Worm (Caenorhabditis elegans): ENCODE measurements around the gene zer-1.
A peak's percentile ranks its signal among the peaks of the same experiment; 100 is the strongest.

Gene zer-1

DNA sequence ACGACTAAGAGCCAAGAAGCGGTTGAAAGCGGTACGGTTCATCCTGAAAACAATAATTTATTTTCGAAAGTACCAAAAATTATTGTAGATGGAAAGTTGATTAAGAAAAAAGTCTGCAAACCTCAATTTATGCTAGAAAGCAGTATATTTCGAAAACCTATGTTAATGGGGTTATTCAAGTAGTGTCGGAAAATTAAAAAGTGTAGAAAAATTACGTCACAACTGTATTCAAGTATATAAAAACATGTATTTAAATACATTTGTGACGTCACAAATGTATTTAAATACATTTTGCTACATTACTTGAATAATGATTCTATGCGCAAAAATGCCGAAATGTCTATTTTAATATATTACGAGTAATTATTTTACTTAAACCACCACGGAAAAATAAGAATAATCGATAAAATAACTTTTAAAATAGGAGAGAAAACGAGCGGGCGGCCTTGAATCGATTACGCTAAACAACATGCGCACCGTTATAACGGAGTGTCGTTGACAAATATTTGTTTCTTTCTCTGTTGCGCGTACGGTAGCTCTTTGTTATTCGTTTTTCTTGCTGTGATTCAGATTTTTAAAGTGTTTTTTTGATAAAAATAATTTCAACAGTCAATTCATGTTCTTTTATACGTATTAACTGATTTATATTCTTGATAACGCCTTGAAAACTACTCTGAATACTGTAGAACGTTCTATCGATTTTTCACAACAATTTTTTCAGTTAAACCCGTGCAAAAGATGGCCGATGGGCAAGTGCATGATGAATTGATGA lies 24.1 kb upstream of the zer-1 start, which contains the start of the genes F23H11.5 and bra-2:
TSS of gene F23H11.5 (minus strand) at position 51 of the 772 bp plus-strand sequence.
TSS of gene bra-2 (plus strand) at position 722 of the 772 bp plus-strand sequence.
- TF ChIP-seq nfya-1 (tag; optimal IDR thresholded peaks at IDR 0.05) (no peak), ceh-48 (tag; optimal IDR thresholded peaks at IDR 0.05) (peak; percentile 57), K02D7.2 (tag; optimal IDR thresholded peaks at IDR 0.05) (no peak), sox-4 (tag; optimal IDR thresholded peaks at IDR 0.05) (no peak), fkh-10 (GFP tag; optimal IDR thresholded peaks at IDR 0.05) (no peak), hlh-13 (GFP tag; optimal IDR thresholded peaks at IDR 0.05) (no peak)

DNA sequence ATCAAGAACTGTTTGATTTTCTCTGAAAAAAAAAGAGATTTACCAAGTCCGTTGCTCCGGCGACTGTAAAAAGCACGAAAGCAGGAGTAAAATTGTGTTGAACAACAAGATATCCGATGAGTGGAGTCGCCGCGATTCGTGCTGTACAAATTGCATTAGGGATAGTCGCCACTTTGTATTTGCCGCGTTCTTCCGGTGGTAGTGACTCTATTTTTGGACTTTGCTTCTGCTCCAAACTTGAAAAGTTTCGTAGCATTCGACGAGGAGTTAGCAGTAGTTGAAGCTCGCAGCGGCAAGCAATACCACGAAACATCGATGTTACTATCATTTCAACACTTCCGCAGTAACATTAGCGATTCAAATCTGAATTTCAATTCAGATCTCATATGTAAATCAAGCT lies 22.9 kb upstream of the zer-1 start, which contains the start of gene crls-1:
TSS of gene crls-1 (minus strand) at position 363 of the 400 bp plus-strand sequence.
- TF ChIP-seq ceh-19 (GFP tag; optimal IDR thresholded peaks at IDR 0.05) (no peak), fkh-10 (GFP tag; optimal IDR thresholded peaks at IDR 0.05) (no peak), zip-5 (tag; optimal IDR thresholded peaks at IDR 0.05) (no peak), dve-1 (tag; optimal IDR thresholded peaks at IDR 0.05) (no peak), ceh-6 (GFP tag; optimal IDR thresholded peaks at IDR 0.05) (no peak), ttx-3 (tag; optimal IDR thresholded peaks at IDR 0.05) (no peak), unc-86 (tag; optimal IDR thresholded peaks at IDR 0.05) (no peak), lin-11 (tag; optimal IDR thresholded peaks at IDR 0.05) (no peak), nhr-11 (tag; optimal IDR thresholded peaks at IDR 0.05) (no peak), pha-2 (tag; optimal IDR thresholded peaks at IDR 0.05) (no peak), ceh-14 (tag; optimal IDR thresholded peaks at IDR 0.05) (no peak), pha-4 (tag; optimal IDR thresholded peaks at IDR 0.05) (no peak), hlh-30 (tag; optimal IDR thresholded peaks at IDR 0.05; ENCODE audit: insufficient read depth) (no peak), tbx-7 (tag; optimal IDR thresholded peaks at IDR 0.05) (no peak), ceh-34 (tag; optimal IDR thresholded peaks at IDR 0.05) (no peak), fax-1 (tag; optimal IDR thresholded peaks at IDR 0.05) (no peak), ahr-1 (tag; optimal IDR thresholded peaks at IDR 0.05) (no peak)

DNA sequence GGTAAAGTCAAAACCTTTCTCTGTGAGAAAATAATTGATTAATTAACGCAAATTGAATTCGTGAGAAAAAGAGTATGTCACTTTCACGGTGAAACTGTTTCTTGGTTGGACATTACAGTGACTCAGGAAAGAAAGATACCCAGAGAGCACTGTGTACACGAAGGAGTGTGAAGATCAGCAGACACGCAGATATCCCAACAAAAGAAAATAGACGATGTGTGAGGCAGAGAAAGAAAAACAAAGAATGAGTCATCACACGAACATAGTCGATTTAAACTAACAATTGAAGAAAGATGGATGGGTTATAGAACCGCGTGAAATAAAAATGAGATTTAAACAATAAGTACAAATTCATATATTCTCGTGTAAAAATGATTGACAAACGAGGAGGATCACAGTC lies 21.4 kb upstream of the zer-1 start:
- TF ChIP-seq nfya-1 (tag; optimal IDR thresholded peaks at IDR 0.05) (peak; percentile 30), gmeb-2 (tag; optimal IDR thresholded peaks at IDR 0.05) (no peak), ceh-24 (tag; optimal IDR thresholded peaks at IDR 0.05) (no peak)

DNA sequence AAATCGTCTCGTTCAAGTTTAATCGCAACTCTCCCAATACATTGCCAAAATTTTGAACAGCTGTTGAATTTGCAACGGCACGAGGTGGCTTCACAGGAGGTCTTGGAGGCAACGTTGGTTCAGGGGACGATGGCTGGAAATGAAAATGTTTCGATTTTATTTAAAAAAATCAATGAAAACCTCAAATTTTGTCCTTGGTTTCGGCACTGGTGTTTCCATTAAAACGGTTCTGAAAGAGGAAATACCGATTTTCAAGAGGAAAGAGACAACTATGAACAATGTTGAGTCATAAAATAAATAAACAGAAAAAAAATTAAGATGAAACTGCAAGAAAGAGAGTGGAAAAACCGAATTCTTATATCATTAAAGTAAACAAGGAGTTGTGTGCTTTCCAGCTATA lies 20.7 kb upstream of the zer-1 start, which contains the start of gene F23H11.4:
TSS of gene F23H11.4 (minus strand) at position 229 of the 400 bp plus-strand sequence.
- no peak for TF ChIP-seq che-1 (tag; optimal IDR thresholded peaks at IDR 0.05)
- no peak for TF ChIP-seq hlh-30 (tag; optimal IDR thresholded peaks at IDR 0.05; ENCODE audit: insufficient read depth)
- no peak for TF ChIP-seq unc-86 (tag; optimal IDR thresholded peaks at IDR 0.05)
- no peak for TF ChIP-seq unc-55 (GFP tag; optimal IDR thresholded peaks at IDR 0.05)
- no peak for TF ChIP-seq ama-1 (optimal IDR thresholded peaks at IDR 0.05)
- TF ChIP-seq ceh-18 (tag; optimal IDR thresholded peaks at IDR 0.05), result no peak
- TF ChIP-seq K02D7.2 (tag; optimal IDR thresholded peaks at IDR 0.05), result no peak
- TF ChIP-seq ceh-6 (GFP tag; optimal IDR thresholded peaks at IDR 0.05), result no peak
- TF ChIP-seq dve-1 (tag; optimal IDR thresholded peaks at IDR 0.05), result no peak
- no peak for TF ChIP-seq ceh-45 (GFP tag; IDR thresholded peaks at IDR 0.05)
- TF ChIP-seq ceh-14 (tag; optimal IDR thresholded peaks at IDR 0.05), result no peak
- no peak for TF ChIP-seq pha-4 (tag; optimal IDR thresholded peaks at IDR 0.05)
- TF ChIP-seq ceh-24 (tag; optimal IDR thresholded peaks at IDR 0.05), result no peak
- no peak for TF ChIP-seq ceh-34 (tag; optimal IDR thresholded peaks at IDR 0.05)
- TF ChIP-seq eyg-1 (tag; optimal IDR thresholded peaks at IDR 0.05), result no peak
- TF ChIP-seq hlh-8 (tag; optimal IDR thresholded peaks at IDR 0.05), result no peak

DNA sequence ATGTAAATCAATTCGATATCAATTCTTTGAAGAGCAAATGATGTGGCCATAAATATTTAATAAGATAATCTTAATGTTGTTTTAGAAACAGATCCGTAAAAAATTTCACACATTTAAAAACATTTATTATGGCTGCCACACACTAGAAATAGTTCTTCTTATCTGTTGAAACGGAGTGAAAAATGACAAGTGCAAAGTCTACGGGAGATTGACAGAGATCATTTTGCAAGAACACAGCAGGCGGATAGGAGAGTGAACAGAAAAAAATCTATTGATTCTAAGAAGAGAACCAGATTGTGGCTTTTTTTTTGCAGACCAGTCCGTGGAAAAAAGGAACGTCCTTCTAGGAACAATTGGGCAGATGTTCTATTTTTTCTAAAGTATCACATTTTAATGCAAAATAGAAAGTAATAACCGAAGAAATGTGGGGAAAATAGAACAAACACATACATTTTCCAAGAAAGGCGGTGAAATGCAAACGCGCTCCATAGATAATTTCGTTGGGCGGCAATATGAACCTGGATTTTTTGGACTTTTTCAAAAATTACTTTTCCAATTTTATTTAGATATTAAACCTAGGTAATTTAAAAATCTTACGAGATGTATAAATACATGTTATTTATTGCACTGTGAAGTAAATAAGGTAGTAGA lies 15.1 kb upstream of the zer-1 start:
- TF ChIP-seq nfya-1 (tag; optimal IDR thresholded peaks at IDR 0.05) (no peak), F13H6.1 (tag; optimal IDR thresholded peaks at IDR 0.05) (no peak), ztf-16 (tag; optimal IDR thresholded peaks at IDR 0.05) (no peak), hlh-6 (tag; optimal IDR thresholded peaks at IDR 0.05) (no peak), dve-1 (tag; optimal IDR thresholded peaks at IDR 0.05) (no peak), ref-2 (tag; optimal IDR thresholded peaks at IDR 0.05) (no peak), ets-4 (tag; optimal IDR thresholded peaks at IDR 0.05) (no peak), pha-2 (tag; optimal IDR thresholded peaks at IDR 0.05) (no peak), ceh-22 (tag; optimal IDR thresholded peaks at IDR 0.05) (no peak), hlh-15 (tag; optimal IDR thresholded peaks at IDR 0.05) (no peak), ceh-24 (tag; optimal IDR thresholded peaks at IDR 0.05) (no peak), C38D4.7 (GFP tag; optimal IDR thresholded peaks at IDR 0.05) (no peak), Y22D7AL.16 (tag; optimal IDR thresholded peaks at IDR 0.05) (no peak), lin-11 (tag; optimal IDR thresholded peaks at IDR 0.05) (no peak), unc-3 (GFP tag; conservative IDR thresholded peaks at IDR 0.05) (no peak), unc-3 (tag; optimal IDR thresholded peaks at IDR 0.05) (no peak), sox-2 (GFP tag; IDR thresholded peaks at IDR 0.05) (no peak)

Data from whole organism, late embryonic.